Worm (Caenorhabditis elegans): Measurements from ENCODE around the gene W01G7.4.
A peak's percentile ranks its signal among the peaks of the same experiment; 100 is the strongest.

The W01G7.4 gene

ce11 chrII:14049097-14049496 is 11.4 kb upstream of the W01G7.4 start (continued):
- TF ChIP-seq ceh-9 (tag; optimal IDR thresholded peaks at IDR 0.05) (no peak), snpc-4 (tag; optimal IDR thresholded peaks at IDR 0.05) (peak; percentile 13)

- TF ChIP-seq hmg-11 (tag; optimal IDR thresholded peaks at IDR 0.05) (peak; percentile 58), lin-15B (tag; optimal IDR thresholded peaks at IDR 0.05) (peak; percentile 70), nhr-25 (tag; optimal IDR thresholded peaks at IDR 0.05) (peak; percentile 76), zag-1 (tag; optimal IDR thresholded peaks at IDR 0.05) (no peak), R02D3.7 (tag; optimal IDR thresholded peaks at IDR 0.05) (peak; percentile 30), elt-1 (tag; optimal IDR thresholded peaks at IDR 0.05) (peak; percentile 3), nfya-1 (tag; optimal IDR thresholded peaks at IDR 0.05; ENCODE audit: insufficient read depth) (peak; percentile 62), snpc-4 (tag; optimal IDR thresholded peaks at IDR 0.05) (peak; percentile 48), jun-1 (tag; optimal IDR thresholded peaks at IDR 0.05) (peak; percentile 54), lin-39 (tag; optimal IDR thresholded peaks at IDR 0.05) (peak; percentile 42), ceh-28 (tag; optimal IDR thresholded peaks at IDR 0.05) (peak; percentile 50), pha-4 (tag; optimal IDR thresholded peaks at IDR 0.05) (peak; percentile 89), nhr-23 (tag; optimal IDR thresholded peaks at IDR 0.05) (peak; percentile 24), tbx-2 (tag; optimal IDR thresholded peaks at IDR 0.05) (no peak), fkh-2 (tag; optimal IDR thresholded peaks at IDR 0.05) (no peak), aly-2 (tag; optimal IDR thresholded peaks at IDR 0.05) (no peak), elt-2 (tag; optimal IDR thresholded peaks at IDR 0.05) (peak; percentile 75), mdl-1 (tag; optimal IDR thresholded peaks at IDR 0.05) (no peak), ztf-4 (tag; optimal IDR thresholded peaks at IDR 0.05) (no peak), egl-5 (tag; optimal IDR thresholded peaks at IDR 0.05) (peak; percentile 19), ceh-16 (tag; optimal IDR thresholded peaks at IDR 0.05) (no peak), lsy-12 (tag; optimal IDR thresholded peaks at IDR 0.05) (peak; percentile 18), skn-1 (tag; optimal IDR thresholded peaks at IDR 0.05) (no peak), nhr-43 (tag; optimal IDR thresholded peaks at IDR 0.05; ENCODE audit: poor library complexity, severe bottlenecking) (peak; percentile 22), pqm-1 (tag; optimal IDR thresholded peaks at IDR 0.05) (peak; percentile 47), sea-2 (GFP tag; optimal IDR thresholded peaks at IDR 0.05) (no peak)
Measured at ce11 chrII:14050506-14050905, 10.0 kb upstream of the W01G7.4 start.

ce11 chrII:14051474-14051934 is 9.0 kb upstream of the W01G7.4 start:
- peak; percentile 17 for TF ChIP-seq nhr-23 (tag; optimal IDR thresholded peaks at IDR 0.05)
- TF ChIP-seq nhr-25 (tag; optimal IDR thresholded peaks at IDR 0.05) = no peak
- no peak for TF ChIP-seq unc-62 (GFP tag; optimal IDR thresholded peaks at IDR 0.05)
- no peak for TF ChIP-seq daf-12 (tag; optimal IDR thresholded peaks at IDR 0.05)
- TF ChIP-seq tbx-2 (tag; optimal IDR thresholded peaks at IDR 0.05) = no peak
- TF ChIP-seq lsy-12 (tag; optimal IDR thresholded peaks at IDR 0.05) = no peak
- TF ChIP-seq pqm-1 (tag; optimal IDR thresholded peaks at IDR 0.05) = peak; percentile 31
- TF ChIP-seq elt-2 (tag; optimal IDR thresholded peaks at IDR 0.05) = peak; percentile 54
- TF ChIP-seq pha-4 (tag; optimal IDR thresholded peaks at IDR 0.05) = peak; percentile 39

- TF ChIP-seq ceh-16 (tag; optimal IDR thresholded peaks at IDR 0.05) (no peak), nhr-67 (tag; optimal IDR thresholded peaks at IDR 0.05) (no peak), eor-1 (tag; optimal IDR thresholded peaks at IDR 0.05) (no peak), aly-2 (tag; optimal IDR thresholded peaks at IDR 0.05) (no peak), tbx-2 (tag; optimal IDR thresholded peaks at IDR 0.05) (no peak), elt-2 (tag; optimal IDR thresholded peaks at IDR 0.05) (no peak), elt-1 (tag; optimal IDR thresholded peaks at IDR 0.05) (no peak), snpc-4 (tag; optimal IDR thresholded peaks at IDR 0.05) (no peak), pqm-1 (tag; optimal IDR thresholded peaks at IDR 0.05) (no peak), fkh-2 (tag; optimal IDR thresholded peaks at IDR 0.05) (no peak), nhr-25 (tag; optimal IDR thresholded peaks at IDR 0.05) (no peak), fos-1 (tag; optimal IDR thresholded peaks at IDR 0.05) (no peak), ama-1 (optimal IDR thresholded peaks at IDR 0.05) (no peak), skn-1 (tag; optimal IDR thresholded peaks at IDR 0.05) (no peak), egl-27 (tag; optimal IDR thresholded peaks at IDR 0.05) (no peak), ceh-28 (tag; optimal IDR thresholded peaks at IDR 0.05) (no peak)
Measured at ce11 chrII:14052204-14052603, 8.3 kb upstream of the W01G7.4 start, which contains the start of gene daf-5. TSS of gene daf-5 (minus strand) at chrII:14052304.

- no peak for TF ChIP-seq R02D3.7 (tag; optimal IDR thresholded peaks at IDR 0.05)
- peak; percentile 60 for TF ChIP-seq elt-2 (tag; optimal IDR thresholded peaks at IDR 0.05)
Measured at ce11 chrII:14053141-14053540, 7.4 kb upstream of the W01G7.4 start.
